Fruit fly (Drosophila melanogaster) whole organism, embryonic: ENCODE measurements around the gene Kyat.

Source experiments
- Abd-B ChIP-seq: fragments of 200-800 bp; sonication (Bioruptor generic); optimal IDR thresholded peaks from 2 replicates; lab custom pipeline; 2018; ENCODE audit warnings: missing biosample characterization, mild to moderate bottlenecking, missing genetic modification characterization, moderate library complexity
- Atf6 ChIP-seq: fragments of 200-800 bp; sonication (Bioruptor generic); IDR thresholded peaks from 2 replicates; pipeline ENCODE4 v1.3.6; 2022; ENCODE audit warnings: missing biosample characterization, missing genetic modification characterization
- B-H2 ChIP-seq: fragments of 200-800 bp; sonication (Bioruptor generic); optimal IDR thresholded peaks from 2 replicates; lab custom pipeline; 2018; ENCODE audit warnings: missing biosample characterization, mild to moderate bottlenecking, missing genetic modification characterization
- CG11093 ChIP-seq: fragments of 200-800 bp; sonication (Bioruptor generic); IDR thresholded peaks from 3 replicates; pipeline ENCODE4 v1.3.6; 2022; ENCODE audit warnings: missing biosample characterization, missing genetic modification characterization
- CG11247 ChIP-seq: fragments of 200-800 bp; sonication (Bioruptor generic); IDR thresholded peaks from 2 replicates; pipeline ENCODE4 v1.3.6; 2022; ENCODE audit warnings: missing biosample characterization, missing genetic modification characterization
- CG12299 ChIP-seq: fragments of 200-800 bp; sonication (Bioruptor generic); optimal IDR thresholded peaks from 2 replicates; lab custom pipeline; 2018; ENCODE audit warnings: missing biosample characterization, mild to moderate bottlenecking, missing genetic modification characterization
- CG14710 ChIP-seq: fragments of 200-800 bp; sonication (Bioruptor generic); optimal IDR thresholded peaks from 3 replicates; lab custom pipeline; 2019; ENCODE audit warnings: missing biosample characterization, mild to moderate bottlenecking, missing genetic modification characterization, moderate library complexity
- CG15073 ChIP-seq: fragments of 200-800 bp; sonication (Bioruptor generic); optimal IDR thresholded peaks from 2 replicates; lab custom pipeline; 2016; ENCODE audit warnings: missing biosample characterization, missing genetic modification characterization
- CG15479 ChIP-seq: fragments of 200-800 bp; sonication (Bioruptor generic); optimal IDR thresholded peaks from 3 replicates; lab custom pipeline; 2019; ENCODE audit warnings: missing biosample characterization, mild to moderate bottlenecking, missing genetic modification characterization, moderate library complexity
- CG15696 ChIP-seq: fragments of 200-800 bp; sonication (Bioruptor generic); optimal IDR thresholded peaks from 2 replicates; lab custom pipeline; 2019; ENCODE audit warnings: missing biosample characterization, mild to moderate bottlenecking, missing genetic modification characterization, moderate library complexity
- CG2678 ChIP-seq: fragments of 200-800 bp; sonication (Bioruptor generic); optimal IDR thresholded peaks from 3 replicates; lab custom pipeline; 2019; ENCODE audit warnings: missing biosample characterization, mild to moderate bottlenecking, missing genetic modification characterization, moderate library complexity
- CG34422 ChIP-seq: fragments of 200-800 bp; sonication (Bioruptor generic); IDR thresholded peaks from 3 replicates; pipeline ENCODE4 v1.3.6; 2022; ENCODE audit warnings: missing biosample characterization, missing genetic modification characterization
- CG3838 ChIP-seq: fragments of 200-800 bp; sonication (Bioruptor generic); optimal IDR thresholded peaks from 3 replicates; lab custom pipeline; 2016; ENCODE audit warnings: missing biosample characterization, missing genetic modification characterization
- CG43689 ChIP-seq: fragments of 200-800 bp; sonication (Bioruptor generic); IDR thresholded peaks from 2 replicates; pipeline ENCODE4 v1.3.6; 2022; ENCODE audit warnings: missing biosample characterization, missing genetic modification characterization
- CG4730 ChIP-seq: fragments of 200-800 bp; sonication (Bioruptor generic); IDR thresholded peaks from 2 replicates; pipeline ENCODE4 v1.3.6; 2022; ENCODE audit warnings: missing biosample characterization, missing genetic modification characterization
- CG6175 ChIP-seq: fragments of 200-800 bp; sonication (Bioruptor generic); IDR thresholded peaks from 3 replicates; pipeline ENCODE4 v1.3.6; 2022; ENCODE audit warnings: missing biosample characterization, missing genetic modification characterization
- CG6791 ChIP-seq: fragments of 200-800 bp; sonication (Bioruptor generic); IDR thresholded peaks from 3 replicates; pipeline ENCODE4 v1.3.6; 2022; ENCODE audit warnings: missing biosample characterization, missing genetic modification characterization; ENCODE audit not compliant: partially characterized antibody
- CkIIα-i1 ChIP-seq: fragments of 200-800 bp; sonication (Bioruptor generic); IDR thresholded peaks from 2 replicates; pipeline ENCODE4 v1.3.6; 2022; ENCODE audit warnings: missing biosample characterization, missing genetic modification characterization
- Dek ChIP-seq: fragments of 200-800 bp; sonication (Bioruptor generic); optimal IDR thresholded peaks from 3 replicates; lab custom pipeline; 2019; ENCODE audit warnings: missing biosample characterization, mild to moderate bottlenecking, missing genetic modification characterization, moderate library complexity
- Dll ChIP-seq: fragments of 200-800 bp; sonication (Bioruptor generic); IDR thresholded peaks from 4 replicates; pipeline ENCODE4 v1.3.6; 2022; ENCODE audit warnings: missing biosample characterization, missing genetic modification characterization; ENCODE audit not compliant: partially characterized antibody
- Dref ChIP-seq: fragments of 200-800 bp; sonication (Bioruptor generic); IDR thresholded peaks from 2 replicates; pipeline ENCODE4 v1.3.6; 2022; ENCODE audit warnings: missing biosample characterization, missing genetic modification characterization
- Fer1 ChIP-seq: fragments of 200-800 bp; sonication (Bioruptor generic); optimal IDR thresholded peaks from 2 replicates; lab custom pipeline; 2017; ENCODE audit warnings: missing biosample characterization, mild to moderate bottlenecking, missing genetic modification characterization
- Gug ChIP-seq: fragments of 200-800 bp; sonication (Bioruptor generic); IDR thresholded peaks from 4 replicates; pipeline ENCODE4 v1.3.6; 2022; ENCODE audit warnings: missing biosample characterization, missing genetic modification characterization
- Hmr ChIP-seq: fragments of 200-800 bp; sonication (Bioruptor generic); optimal IDR thresholded peaks from 3 replicates; lab custom pipeline; 2017; ENCODE audit warnings: mild to moderate bottlenecking, missing biosample characterization, missing genetic modification reagents, missing genetic modification characterization
- Lim3 ChIP-seq: fragments of 200-800 bp; sonication (Bioruptor generic); IDR thresholded peaks from 2 replicates; pipeline ENCODE4 v1.3.6; 2022; ENCODE audit warnings: missing biosample characterization, missing genetic modification characterization
- Max ChIP-seq: fragments of 200-800 bp; sonication (Bioruptor generic); optimal IDR thresholded peaks from 2 replicates; lab custom pipeline; 2016; ENCODE audit warnings: missing biosample characterization, mild to moderate bottlenecking, missing genetic modification characterization
- Nf-YA ChIP-seq: fragments of 200-800 bp; sonication (Bioruptor generic); IDR thresholded peaks from 2 replicates; pipeline ENCODE4 v1.3.6; 2022; ENCODE audit warnings: missing biosample characterization, missing genetic modification characterization
- Optix ChIP-seq: fragments of 200-800 bp; sonication (Bioruptor generic); IDR thresholded peaks from 3 replicates; pipeline ENCODE4 v1.3.6; 2022; ENCODE audit warnings: missing biosample characterization, missing genetic modification characterization
- Rfx ChIP-seq: fragments of 200-800 bp; sonication (Bioruptor generic); IDR thresholded peaks from 2 replicates; pipeline ENCODE4 v1.3.6; 2022; ENCODE audit warnings: missing biosample characterization, missing genetic modification characterization
- Spps ChIP-seq: fragments of 200-800 bp; sonication (Bioruptor generic); optimal IDR thresholded peaks from 2 replicates; lab custom pipeline; 2018; ENCODE audit warnings: missing biosample characterization, mild to moderate bottlenecking, missing genetic modification characterization
- Sry-β ChIP-seq: fragments of 200-800 bp; sonication (Bioruptor generic); optimal IDR thresholded peaks from 2 replicates; lab custom pipeline; 2018; ENCODE audit warnings: missing biosample characterization, mild to moderate bottlenecking, missing genetic modification characterization, moderate library complexity
- Xbp1 ChIP-seq: fragments of 200-800 bp; sonication (Bioruptor generic); optimal IDR thresholded peaks from 3 replicates; lab custom pipeline; 2016; ENCODE audit warnings: missing biosample characterization, mild to moderate bottlenecking, missing genetic modification characterization
- aop ChIP-seq: fragments of 200-800 bp; sonication (Bioruptor generic); IDR thresholded peaks from 2 replicates; pipeline ENCODE4 v1.3.6; 2022; ENCODE audit warnings: missing biosample characterization, missing genetic modification characterization
- az2 ChIP-seq: fragments of 200-800 bp; sonication (Bioruptor generic); optimal IDR thresholded peaks from 3 replicates; lab custom pipeline; 2016; ENCODE audit warnings: missing biosample characterization, missing genetic modification characterization
- chm ChIP-seq: fragments of 200-800 bp; sonication (Bioruptor generic); IDR thresholded peaks from 2 replicates; pipeline ENCODE4 v1.3.6; 2022; ENCODE audit warnings: missing biosample characterization, missing genetic modification characterization
- crol ChIP-seq: fragments of 200-800 bp; sonication (Bioruptor generic); IDR thresholded peaks from 2 replicates; pipeline ENCODE4 v1.3.6; 2022; ENCODE audit warnings: missing biosample characterization, missing genetic modification characterization
- exex ChIP-seq: fragments of 200-800 bp; sonication (Bioruptor generic); optimal IDR thresholded peaks from 4 replicates; lab custom pipeline; 2018; ENCODE audit warnings: missing biosample characterization, mild to moderate bottlenecking, missing genetic modification characterization, moderate library complexity
- gem ChIP-seq: fragments of 200-800 bp; sonication (Bioruptor generic); optimal IDR thresholded peaks from 2 replicates; lab custom pipeline; 2019; ENCODE audit warnings: missing biosample characterization, mild to moderate bottlenecking, missing genetic modification characterization, moderate library complexity
- lbe ChIP-seq: fragments of 200-800 bp; sonication (Bioruptor generic); optimal IDR thresholded peaks from 2 replicates; lab custom pipeline; 2016; ENCODE audit warnings: missing biosample characterization, mild to moderate bottlenecking, missing genetic modification characterization
- maf-S ChIP-seq: fragments of 200-800 bp; sonication (Bioruptor generic); optimal IDR thresholded peaks from 2 replicates; lab custom pipeline; 2016; ENCODE audit warnings: missing biosample characterization, missing genetic modification characterization
- onecut ChIP-seq: fragments of 200-800 bp; sonication (Bioruptor generic); IDR thresholded peaks from 2 replicates; pipeline ENCODE4 v1.3.6; 2022; ENCODE audit warnings: missing biosample characterization, missing genetic modification characterization
- phol ChIP-seq: fragments of 200-800 bp; sonication (Bioruptor generic); optimal IDR thresholded peaks from 3 replicates; lab custom pipeline; 2018; ENCODE audit warnings: missing biosample characterization, mild to moderate bottlenecking, missing genetic modification characterization, moderate library complexity
- pzg ChIP-seq: fragments of 200-800 bp; sonication (Bioruptor generic); optimal IDR thresholded peaks from 3 replicates; lab custom pipeline; 2018; ENCODE audit warnings: missing biosample characterization, mild to moderate bottlenecking, missing genetic modification characterization, moderate library complexity
- sima ChIP-seq: fragments of 200-800 bp; sonication (Bioruptor generic); optimal IDR thresholded peaks from 2 replicates; lab custom pipeline; 2016; ENCODE audit warnings: missing biosample characterization, missing genetic modification characterization
- stc ChIP-seq: fragments of 200-800 bp; sonication (Bioruptor generic); IDR thresholded peaks from 2 replicates; pipeline ENCODE4 v1.3.6; 2022; ENCODE audit warnings: missing biosample characterization, missing genetic modification characterization
- tup ChIP-seq: fragments of 200-800 bp; sonication (Bioruptor generic); optimal IDR thresholded peaks from 2 replicates; lab custom pipeline; 2016; ENCODE audit warnings: missing biosample characterization, mild to moderate bottlenecking, missing genetic modification characterization, moderate library complexity
- unc-4 ChIP-seq: fragments of 200-800 bp; sonication (Bioruptor generic); IDR thresholded peaks from 2 replicates; pipeline ENCODE4 v1.3.6; 2022; ENCODE audit warnings: missing biosample characterization, missing genetic modification characterization; ENCODE audit not compliant: partially characterized antibody
- wek ChIP-seq: fragments of 200-800 bp; sonication (Bioruptor generic); optimal IDR thresholded peaks from 3 replicates; lab custom pipeline; 2018; ENCODE audit warnings: missing biosample characterization, mild to moderate bottlenecking, missing genetic modification characterization, moderate library complexity

Gene Kyat

dm6 chr3R:11850917-11851897 is 28.9 kb upstream of the Kyat start (continued):
- TF ChIP-seq tup (GFP tag; lab: Kevin White, UChicago) (no peak), chm (GFP tag; lab: Robert Waterston, UW) (0 out of 2 replicates have a peak, but pooled peaks have one; percentile 10), unc-4 (GFP tag; lab: Robert Waterston, UW) (no peak), Optix (GFP tag; lab: Robert Waterston, UW) (0 out of 3 replicates have a peak, but pooled peaks have one; percentile 33), pzg (GFP tag; lab: Kevin White, UChicago) (no peak), Nf-YA (peak; percentile 46; the same call in 1 of the 2 replicates), CG34422 (peak; percentile 75; the same call in 2 of the 3 replicates), Xbp1 (peak; percentile 75), Dek (tag; lab: Kevin White, UChicago) (peak; percentile 25), CG14710 (tag; lab: Kevin White, UChicago) (peak; percentile 94), CG6791 (GFP tag; lab: Robert Waterston, UW) (no peak), CG4730 (GFP tag; lab: Robert Waterston, UW) (peak; percentile 39; the same call in 1 of the 2 replicates), CG2678 (peak; percentile 90), CG6175 (GFP tag; lab: Robert Waterston, UW) (no peak), az2 (GFP tag; lab: Kevin White, UChicago) (peak; percentile 88), gem (peak; percentile 93), CG15479 (GFP tag; lab: Kevin White, UChicago) (no peak), Hmr (GFP tag; lab: Kevin White, UChicago) (no peak), Gug (GFP tag; lab: Robert Waterston, UW) (peak; percentile 59; the same call in 2 of the 4 replicates), CG12299 (tag; lab: Kevin White, UChicago) (peak; percentile 71), CG11093 (GFP tag; lab: Robert Waterston, UW) (peak; percentile 59; the same call in 2 of the 3 replicates), crol (GFP tag; lab: Robert Waterston, UW) (peak; percentile 90), Atf6 (GFP tag; lab: Robert Waterston, UW) (no peak), Lim3 (GFP tag; lab: Robert Waterston, UW) (no peak), stc (GFP tag; lab: Robert Waterston, UW) (peak; percentile 20; the same call in 1 of the 2 replicates), Sry-β (GFP tag; lab: Kevin White, UChicago) (peak; percentile 53), CG11247 (GFP tag; lab: Robert Waterston, UW) (no peak), B-H2 (GFP tag; lab: Kevin White, UChicago) (no peak), Fer1 (GFP tag; lab: Kevin White, UChicago) (no peak), Dll (GFP tag; lab: Robert Waterston, UW) (no peak), Abd-B (GFP tag; lab: Kevin White, UChicago) (peak; percentile 69), sima (GFP tag; lab: Kevin White, UChicago) (peak; percentile 9), CG3838 (GFP tag; lab: Kevin White, UChicago) (peak; percentile 9), onecut (GFP tag; lab: Robert Waterston, UW) (peak; percentile 36), Rfx (GFP tag; lab: Robert Waterston, UW) (no peak), CG15073 (GFP tag; lab: Kevin White, UChicago) (peak; percentile 40), maf-S (GFP tag; lab: Kevin White, UChicago) (peak; percentile 5), exex (tag; lab: Kevin White, UChicago) (no peak), Dref (GFP tag; lab: Robert Waterston, UW) (no peak), wek (GFP tag; lab: Kevin White, UChicago) (peak; percentile 67), aop (GFP tag; lab: Robert Waterston, UW) (no peak), CG43689 (no peak), Spps (tag; lab: Kevin White, UChicago) (peak; percentile 88), lbe (GFP tag; lab: Kevin White, UChicago) (no peak), phol (tag; lab: Kevin White, UChicago) (peak; percentile 94), CG15696 (tag; lab: Kevin White, UChicago) (peak; percentile 30), Max (GFP tag; lab: Kevin White, UChicago) (peak; percentile 46), CkIIα-i1 (GFP tag; lab: Robert Waterston, UW) (no peak)
